Worm (Caenorhabditis elegans): Measurements from ENCODE around the gene lin-1.
"Not testable (repeated sequence)": the region's sequence is repeated elsewhere in the genome, so short reads cannot be mapped to it uniquely, and the experiment has no call there.

ce11 chrIV:2275545-2275944 is 24.5 kb downstream of the lin-1 start, which contains the start of gene M70.5:
- TF ChIP-seq F52B5.7 (tag; optimal IDR thresholded peaks at IDR 0.05); unc-62 (GFP tag; optimal IDR thresholded peaks at IDR 0.05); zfh-2 (GFP tag; conservative IDR thresholded peaks at IDR 0.05): not testable (repeated sequence)

Measured in whole organism, young adult.